Worm (Caenorhabditis elegans): ENCODE results near the gene Y39G8B.13.
A peak's percentile ranks its signal among the peaks of the same experiment; 100 is the strongest.

Y39G8B.13 gene

ce11 chrII:14018192-14018591 is 35.3 kb upstream of the Y39G8B.13 start (continued):
- peak; percentile 19 for TF ChIP-seq nhr-111 (GFP tag; optimal IDR thresholded peaks at IDR 0.05)
- no peak for TF ChIP-seq lin-39 (tag; optimal IDR thresholded peaks at IDR 0.05)
- TF ChIP-seq mep-1 (tag; optimal IDR thresholded peaks at IDR 0.05), result peak; percentile 82

- TF ChIP-seq pha-4 (GFP tag; IDR thresholded peaks at IDR 0.05) (no peak), pha-4 (tag; optimal IDR thresholded peaks at IDR 0.05) (no peak), daf-16 (GFP tag; optimal IDR thresholded peaks at IDR 0.05) (no peak), daf-16 (tag; optimal IDR thresholded peaks at IDR 0.05) (peak; percentile 18), lin-39 (tag; optimal IDR thresholded peaks at IDR 0.05) (no peak), hif-1 (tag; optimal IDR thresholded peaks at IDR 0.05) (no peak), ceh-62 (tag; optimal IDR thresholded peaks at IDR 0.05) (no peak), cey-2 (tag; optimal IDR thresholded peaks at IDR 0.05; ENCODE audit: borderline replicate concordance, insufficient read depth) (no peak), dve-1 (tag; optimal IDR thresholded peaks at IDR 0.05; ENCODE audit: insufficient read depth) (peak; percentile 13), attf-4 (tag; optimal IDR thresholded peaks at IDR 0.05) (no peak)
Measured at ce11 chrII:14016865-14017264, 34.0 kb upstream of the Y39G8B.13 start, which contains the start of gene cyp-37A1. cyp-37A1 (minus strand) TSS chrII:14016965.

DNA sequence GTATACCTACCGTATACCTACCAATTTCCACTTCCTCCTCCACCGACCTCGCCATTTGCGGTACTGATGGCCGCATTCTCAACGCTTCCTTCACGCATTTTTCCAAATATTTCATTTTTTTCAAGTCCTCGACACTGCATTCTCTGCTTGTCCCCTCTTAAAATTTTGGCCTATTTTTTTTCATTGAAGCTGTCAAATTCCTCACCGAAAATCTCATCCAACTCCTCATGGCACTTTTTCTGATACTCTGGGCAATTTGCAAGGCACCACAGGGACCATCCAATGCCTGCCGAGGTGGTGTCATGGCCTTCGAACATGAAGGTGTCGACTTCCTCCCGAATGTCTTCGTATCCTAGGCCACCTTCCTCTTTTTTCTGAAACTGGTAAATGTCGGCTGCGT is 31.8 kb upstream of the Y39G8B.13 start:
- TF ChIP-seq ZK546.5 (tag; optimal IDR thresholded peaks at IDR 0.05) (no peak), unc-62 (GFP tag; optimal IDR thresholded peaks at IDR 0.05 in 1 of 2) (no peak), unc-62 (tag; optimal IDR thresholded peaks at IDR 0.05) (no peak), F44E2.7 (GFP tag; IDR thresholded peaks at IDR 0.05) (0 out of 2 replicates have a peak, but pooled peaks have one; percentile 29), madf-9 (GFP tag; conservative IDR thresholded peaks at IDR 0.05) (no peak), ztf-7 (tag; optimal IDR thresholded peaks at IDR 0.05) (no peak), D1046.2 (GFP tag; IDR thresholded peaks at IDR 0.05) (no peak), aha-1 (tag) (peak; percentile 93), Y75B8A.6 (GFP tag; IDR thresholded peaks at IDR 0.05) (no peak), madf-5 (GFP tag; IDR thresholded peaks at IDR 0.05) (no peak), gei-8 (GFP tag; optimal IDR thresholded peaks at IDR 0.05) (no peak)

- TF ChIP-seq egl-43 (GFP tag; IDR thresholded peaks at IDR 0.05), result 0 out of 2 replicates have a peak, but pooled peaks have one; percentile 30
- TF ChIP-seq dmd-8 (GFP tag; IDR thresholded peaks at IDR 0.05), result no peak
- TF ChIP-seq pqm-1 (tag; optimal IDR thresholded peaks at IDR 0.05), result peak; percentile 80
- peak; percentile 63 for TF ChIP-seq lin-13 (GFP tag; optimal IDR thresholded peaks at IDR 0.05)
- TF ChIP-seq nhr-41 (GFP tag; IDR thresholded peaks at IDR 0.05), result no peak
- TF ChIP-seq daf-16 (GFP tag; optimal IDR thresholded peaks at IDR 0.05), result no peak
- TF ChIP-seq daf-16 (tag; optimal IDR thresholded peaks at IDR 0.05), result peak; percentile 45
- no peak for TF ChIP-seq madf-5 (GFP tag; IDR thresholded peaks at IDR 0.05)
- TF ChIP-seq unc-62 (GFP tag; optimal IDR thresholded peaks at IDR 0.05 in 1 of 2), result peak in 1 of 2 experiments; percentile 58
- no peak for TF ChIP-seq unc-62 (tag; optimal IDR thresholded peaks at IDR 0.05)
- TF ChIP-seq mxl-2 (GFP tag; conservative IDR thresholded peaks at IDR 0.05), result no peak
- TF ChIP-seq Y5F2A.4 (GFP tag; optimal IDR thresholded peaks at IDR 0.05), result no peak
- no peak for TF ChIP-seq D1046.2 (GFP tag; IDR thresholded peaks at IDR 0.05)
- no peak for TF ChIP-seq ceh-20 (GFP tag; IDR thresholded peaks at IDR 0.05)
- no peak for TF ChIP-seq fos-1 (tag; optimal IDR thresholded peaks at IDR 0.05)
- TF ChIP-seq Y48G9A.11 (GFP tag; IDR thresholded peaks at IDR 0.05), result no peak
- TF ChIP-seq T26A8.4 (GFP tag; IDR thresholded peaks at IDR 0.05), result no peak
- TF ChIP-seq hlh-11 (tag; optimal IDR thresholded peaks at IDR 0.05), result peak; percentile 7
- no peak for TF ChIP-seq spr-1 (tag; optimal IDR thresholded peaks at IDR 0.05)
- TF ChIP-seq dmd-6 (GFP tag; IDR thresholded peaks at IDR 0.05), result peak; percentile 14; the same call in 1 of the 2 replicates
- no peak for TF ChIP-seq pha-4 (GFP tag; IDR thresholded peaks at IDR 0.05)
- TF ChIP-seq pha-4 (tag; optimal IDR thresholded peaks at IDR 0.05), result no peak
- TF ChIP-seq nhr-237 (tag; optimal IDR thresholded peaks at IDR 0.05), result no peak
- TF ChIP-seq nhr-76 (tag; optimal IDR thresholded peaks at IDR 0.05), result no peak
- TF ChIP-seq nhr-42 (GFP tag; IDR thresholded peaks at IDR 0.05), result 0 out of 2 replicates have a peak, but pooled peaks have one; percentile 52
- no peak for TF ChIP-seq ceh-28 (tag; optimal IDR thresholded peaks at IDR 0.05)
- no peak for TF ChIP-seq ceh-32 (tag; optimal IDR thresholded peaks at IDR 0.05; ENCODE audit: poor library complexity)
- no peak for TF ChIP-seq vab-7 (GFP tag; IDR thresholded peaks at IDR 0.05)
- TF ChIP-seq zfp-2 (tag; optimal IDR thresholded peaks at IDR 0.05), result no peak
- TF ChIP-seq attf-4 (tag; optimal IDR thresholded peaks at IDR 0.05), result no peak
- TF ChIP-seq aly-2 (tag; optimal IDR thresholded peaks at IDR 0.05), result no peak
Measured at ce11 chrII:14010656-14011376, 28.0 kb upstream of the Y39G8B.13 start, which contains the start of gene F01D5.8. F01D5.8 (plus strand) TSS chrII:14010706.
